Worm (Caenorhabditis elegans): Measurements from ENCODE around the gene srg-42.

Gene srg-42

ce11 chrV:11157947-11158346 is at the start of gene srg-42:
Gene srg-42, minus strand, starts transcription at chrV:11158047.
- no peak for TF ChIP-seq pes-1 (GFP tag; IDR thresholded peaks at IDR 0.05)

DNA sequence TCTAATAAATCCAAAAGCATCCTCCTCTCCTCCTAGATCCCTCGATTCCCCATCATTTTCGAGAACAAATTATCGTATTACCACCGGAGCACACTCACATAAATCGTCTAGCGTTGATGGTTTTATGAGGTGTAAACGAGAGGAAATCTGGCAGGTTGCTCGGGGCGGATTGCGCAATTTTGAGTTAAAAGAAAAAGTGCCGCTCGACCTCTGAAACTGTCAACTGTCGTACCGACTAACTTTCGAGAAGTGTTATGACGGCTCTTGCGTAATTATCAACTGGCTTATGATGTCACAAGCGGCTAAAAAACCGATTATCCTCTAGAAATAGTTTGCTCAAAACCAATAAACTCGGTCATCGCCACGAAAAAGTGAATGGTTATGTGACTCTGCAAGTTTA is 48.6 kb upstream of the srg-42 start:
- TF ChIP-seq sea-1 (GFP tag; conservative IDR thresholded peaks at IDR 0.05) (no peak), aly-1 (tag; optimal IDR thresholded peaks at IDR 0.05) (no peak), tra-4 (tag; optimal IDR thresholded peaks at IDR 0.05) (no peak), scrt-1 (GFP tag; IDR thresholded peaks at IDR 0.05) (no peak), ceh-36 (tag; optimal IDR thresholded peaks at IDR 0.05) (no peak), hnd-1 (tag; optimal IDR thresholded peaks at IDR 0.05) (no peak), hmbx-1 (tag; optimal IDR thresholded peaks at IDR 0.05) (no peak), hmg-4 (GFP tag; optimal IDR thresholded peaks at IDR 0.05) (no peak), tbx-37 (GFP tag; conservative IDR thresholded peaks at IDR 0.05) (no peak), tbx-11 (GFP tag; IDR thresholded peaks at IDR 0.05) (no peak), flt-1 (GFP tag; IDR thresholded peaks at IDR 0.05) (no peak), ets-7 (tag; optimal IDR thresholded peaks at IDR 0.05) (no peak), ama-1 (optimal IDR thresholded peaks at IDR 0.05) (no peak), ceh-13 (GFP tag; optimal IDR thresholded peaks at IDR 0.05) (no peak), B0310.2 (tag; optimal IDR thresholded peaks at IDR 0.05) (no peak), pes-1 (GFP tag; IDR thresholded peaks at IDR 0.05) (no peak), F13C5.2 (tag; optimal IDR thresholded peaks at IDR 0.05) (no peak)

- TF ChIP-seq hnd-1 (tag; optimal IDR thresholded peaks at IDR 0.05) (no peak), hmg-4 (GFP tag; optimal IDR thresholded peaks at IDR 0.05) (no peak), sea-1 (GFP tag; conservative IDR thresholded peaks at IDR 0.05) (no peak), ama-1 (optimal IDR thresholded peaks at IDR 0.05) (no peak), scrt-1 (GFP tag; IDR thresholded peaks at IDR 0.05) (no peak), aly-1 (tag; optimal IDR thresholded peaks at IDR 0.05) (no peak), F13C5.2 (tag; optimal IDR thresholded peaks at IDR 0.05) (no peak), tra-4 (tag; optimal IDR thresholded peaks at IDR 0.05) (no peak), ceh-13 (GFP tag; optimal IDR thresholded peaks at IDR 0.05) (no peak), ceh-36 (tag; optimal IDR thresholded peaks at IDR 0.05) (no peak), ets-7 (tag; optimal IDR thresholded peaks at IDR 0.05) (no peak)
Measured at ce11 chrV:11204452-11204851, 46.6 kb upstream of the srg-42 start.

- TF ChIP-seq tra-4 (tag; optimal IDR thresholded peaks at IDR 0.05) (no peak), sea-1 (GFP tag; conservative IDR thresholded peaks at IDR 0.05) (no peak), tbx-37 (GFP tag; conservative IDR thresholded peaks at IDR 0.05) (no peak), hmg-4 (GFP tag; optimal IDR thresholded peaks at IDR 0.05) (no peak), ceh-36 (tag; optimal IDR thresholded peaks at IDR 0.05) (no peak), ceh-13 (GFP tag; optimal IDR thresholded peaks at IDR 0.05) (no peak), ama-1 (optimal IDR thresholded peaks at IDR 0.05) (no peak), F13C5.2 (tag; optimal IDR thresholded peaks at IDR 0.05) (no peak), pes-1 (GFP tag; IDR thresholded peaks at IDR 0.05) (no peak), scrt-1 (GFP tag; IDR thresholded peaks at IDR 0.05) (no peak)
Measured at ce11 chrV:11201826-11202565, 44.1 kb upstream of the srg-42 start, which contains the start of gene K10D6.4. Gene K10D6.4, plus strand, starts transcription at chrV:11201925.

ce11 chrV:11200316-11200715 is 42.5 kb upstream of the srg-42 start, which contains the start of gene K10D6.3:
Gene K10D6.3, plus strand, starts transcription at chrV:11200616.
- no peak for TF ChIP-seq tbx-11 (GFP tag; IDR thresholded peaks at IDR 0.05)
- no peak for TF ChIP-seq hmbx-1 (tag; optimal IDR thresholded peaks at IDR 0.05)
- no peak for TF ChIP-seq ceh-13 (GFP tag; optimal IDR thresholded peaks at IDR 0.05)
- TF ChIP-seq sea-1 (GFP tag; conservative IDR thresholded peaks at IDR 0.05), result no peak

DNA sequence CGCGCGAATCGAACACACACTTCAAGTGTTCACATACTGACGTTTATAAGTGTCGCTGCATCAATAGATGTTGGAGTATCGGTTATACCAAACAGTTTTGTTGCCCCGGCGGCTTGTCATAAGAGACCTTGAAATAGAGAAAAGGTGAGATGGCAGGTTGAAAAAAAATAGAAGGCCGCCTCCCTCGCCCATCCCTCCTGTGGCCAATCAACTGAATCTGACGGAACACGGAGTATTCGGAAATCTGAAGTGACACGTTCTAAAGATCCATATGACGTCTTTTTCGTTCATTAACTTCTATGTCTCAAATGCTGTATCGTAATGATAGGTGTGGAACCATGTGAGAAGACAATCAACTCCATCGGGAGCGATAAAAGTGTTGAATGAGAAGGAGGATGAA is 41.6 kb upstream of the srg-42 start:
- no peak for TF ChIP-seq tra-4 (tag; optimal IDR thresholded peaks at IDR 0.05)
- no peak for TF ChIP-seq F13C5.2 (tag; optimal IDR thresholded peaks at IDR 0.05)
- no peak for TF ChIP-seq hmg-4 (GFP tag; optimal IDR thresholded peaks at IDR 0.05)
- TF ChIP-seq ceh-13 (GFP tag; optimal IDR thresholded peaks at IDR 0.05), result no peak
- no peak for TF ChIP-seq ceh-36 (tag; optimal IDR thresholded peaks at IDR 0.05)
- no peak for TF ChIP-seq pes-1 (GFP tag; IDR thresholded peaks at IDR 0.05)
- TF ChIP-seq flt-1 (GFP tag; IDR thresholded peaks at IDR 0.05), result no peak
- no peak for TF ChIP-seq tbx-37 (GFP tag; conservative IDR thresholded peaks at IDR 0.05)
- TF ChIP-seq tbx-11 (GFP tag; IDR thresholded peaks at IDR 0.05), result no peak
- TF ChIP-seq scrt-1 (GFP tag; IDR thresholded peaks at IDR 0.05), result no peak

DNA sequence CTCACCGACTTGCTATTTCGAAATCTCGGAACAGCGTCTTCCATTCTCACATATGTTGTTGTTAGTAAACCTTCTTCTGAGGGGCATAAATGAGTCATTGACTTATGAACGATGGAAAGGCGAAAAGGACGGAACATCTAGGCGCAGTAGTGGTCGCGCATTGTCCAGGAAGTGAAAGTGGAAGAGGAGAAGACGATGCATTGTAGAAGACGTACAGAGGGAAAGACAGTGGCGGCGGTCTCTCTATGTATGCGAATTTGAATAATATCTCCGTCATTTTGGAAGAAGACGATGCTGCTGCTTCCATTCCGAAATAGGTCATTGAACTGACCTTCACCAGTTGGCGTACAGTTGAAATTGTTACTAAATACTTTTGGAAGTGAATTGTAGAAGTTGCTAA is 40.2 kb upstream of the srg-42 start:
- TF ChIP-seq B0310.2 (tag; optimal IDR thresholded peaks at IDR 0.05), result no peak

- TF ChIP-seq ama-1 (optimal IDR thresholded peaks at IDR 0.05) (no peak), F13C5.2 (tag; optimal IDR thresholded peaks at IDR 0.05) (no peak), tbx-37 (GFP tag; conservative IDR thresholded peaks at IDR 0.05) (no peak), tra-4 (tag; optimal IDR thresholded peaks at IDR 0.05) (no peak)
Measured at ce11 chrV:11196631-11197258, 38.9 kb upstream of the srg-42 start.

All from whole organism, early embryonic.